Comparison of ENCODE assay signal across 1 worm cellular context in the genomic region with DNA sequence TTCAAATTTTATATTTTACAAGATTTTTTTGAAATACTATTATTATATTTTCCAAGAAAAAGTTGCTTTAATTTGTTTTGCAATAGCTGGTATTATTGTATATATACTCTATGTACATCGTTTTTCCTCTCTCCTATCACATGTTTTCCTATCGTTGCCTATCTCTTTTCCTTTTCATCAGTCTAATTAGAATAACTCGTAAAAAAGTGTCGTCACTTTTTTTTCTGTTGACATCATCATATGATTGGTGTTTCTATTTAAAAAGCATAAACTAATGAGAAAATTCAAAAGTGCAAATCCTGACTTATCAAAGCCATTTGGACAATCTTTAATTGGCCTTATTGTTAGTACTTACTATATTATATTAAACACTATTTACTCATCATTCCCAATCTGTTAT.
TF ChIP-seq lines count a peak whose summit lies in the region.

No protein-coding gene starts in this region.

TF ChIP-seq in whole organism, L2 larva, 48 proteins besides CTCF, POLR2A, EP300 and RAD21 (continued from another document):
- TF ChIP-seq ztf-4 (tag; optimal IDR thresholded peaks at IDR 0.05; lab: Kevin White, UChicago) (peak; percentile 4), nhr-12 (tag; optimal IDR thresholded peaks at IDR 0.05; lab: Kevin White, UChicago) (no peak), F13H6.1 (tag; optimal IDR thresholded peaks at IDR 0.05; lab: Kevin White, UChicago) (no peak), peb-1 (tag; optimal IDR thresholded peaks at IDR 0.05; lab: Kevin White, UChicago) (no peak), ceh-82 (tag; optimal IDR thresholded peaks at IDR 0.05; lab: Kevin White, UChicago) (no peak), nhr-11 (tag; optimal IDR thresholded peaks at IDR 0.05; lab: Kevin White, UChicago) (no peak), unc-55 (GFP tag; optimal IDR thresholded peaks at IDR 0.05; lab: Kevin White, UChicago) (no peak), nhr-129 (tag; optimal IDR thresholded peaks at IDR 0.05; lab: Kevin White, UChicago) (peak; percentile 53), elt-3 (tag; optimal IDR thresholded peaks at IDR 0.05; lab: Kevin White, UChicago) (no peak), unc-39 (tag; optimal IDR thresholded peaks at IDR 0.05; lab: Kevin White, UChicago) (no peak), sem-4 (tag; optimal IDR thresholded peaks at IDR 0.05; lab: Kevin White, UChicago) (no peak), mdl-1 (tag; optimal IDR thresholded peaks at IDR 0.05; lab: Kevin White, UChicago) (no peak), lin-39 (tag; optimal IDR thresholded peaks at IDR 0.05; lab: Kevin White, UChicago) (no peak), nhr-237 (tag; optimal IDR thresholded peaks at IDR 0.05; lab: Kevin White, UChicago) (no peak), nhr-77 (tag; optimal IDR thresholded peaks at IDR 0.05; lab: Kevin White, UChicago) (no peak)
TF ChIP-seq in whole organism, L2 larva: peak in this region for 9.
